Fruit fly (Drosophila melanogaster) whole organism, embryonic: ENCODE measurements around the gene mRpS2.

Experiments used
- Adf1 ChIP-seq: fragments of 200-800 bp; sonication (Bioruptor generic); IDR thresholded peaks from 2 replicates; pipeline ENCODE4 v1.3.6; 2022; ENCODE audit warnings: missing biosample characterization, missing genetic modification characterization
- Atf-2 ChIP-seq: fragments of 200-800 bp; sonication (Bioruptor generic); optimal IDR thresholded peaks from 2 replicates; lab custom pipeline; 2016; ENCODE audit warnings: missing biosample characterization, missing genetic modification characterization
- Atf6 ChIP-seq: fragments of 200-800 bp; sonication (Bioruptor generic); IDR thresholded peaks from 2 replicates; pipeline ENCODE4 v1.3.6; 2022; ENCODE audit warnings: missing biosample characterization, missing genetic modification characterization
- B-H2 ChIP-seq: fragments of 200-800 bp; sonication (Bioruptor generic); optimal IDR thresholded peaks from 2 replicates; lab custom pipeline; 2018; ENCODE audit warnings: missing biosample characterization, mild to moderate bottlenecking, missing genetic modification characterization
- CG10565 ChIP-seq: fragments of 200-800 bp; sonication (Bioruptor generic); optimal IDR thresholded peaks from 3 replicates; lab custom pipeline; 2016; ENCODE audit warnings: missing biosample characterization, mild to moderate bottlenecking, missing genetic modification characterization
- CG13894 ChIP-seq: fragments of 200-800 bp; sonication (Bioruptor generic); optimal IDR thresholded peaks from 3 replicates; lab custom pipeline; 2018; ENCODE audit warnings: missing biosample characterization, mild to moderate bottlenecking, missing genetic modification characterization, moderate library complexity
- CG14014 ChIP-seq: fragments of 200-800 bp; sonication (Bioruptor generic); IDR thresholded peaks from 2 replicates; pipeline ENCODE4 v1.3.6; 2022; ENCODE audit warnings: missing biosample characterization, missing genetic modification characterization
- CG14965 ChIP-seq: fragments of 200-800 bp; sonication (Bioruptor generic); optimal IDR thresholded peaks from 2 replicates; lab custom pipeline; 2016; ENCODE audit warnings: missing biosample characterization, missing genetic modification characterization, borderline replicate concordance
- CG17361 ChIP-seq: fragments of 200-800 bp; sonication (Bioruptor generic); IDR thresholded peaks from 3 replicates; pipeline ENCODE4 v1.3.6; 2022; ENCODE audit warnings: missing biosample characterization, missing genetic modification characterization
- CG18599 ChIP-seq: fragments of 200-800 bp; sonication (Bioruptor generic); optimal IDR thresholded peaks from 3 replicates; lab custom pipeline; 2017; ENCODE audit warnings: missing biosample characterization, missing genetic modification characterization, mild to moderate bottlenecking, moderate library complexity, missing genetic modification reagents
- CG30020 ChIP-seq: fragments of 200-800 bp; optimal IDR thresholded peaks from 2 replicates; lab custom pipeline; 2019; ENCODE audit warnings: missing biosample characterization, mild to moderate bottlenecking, missing genetic modification characterization, moderate library complexity
- CG3995 ChIP-seq: fragments of 200-800 bp; sonication (Bioruptor generic); optimal IDR thresholded peaks from 3 replicates; lab custom pipeline; 2016; ENCODE audit warnings: missing biosample characterization, missing genetic modification characterization
- CG4854 ChIP-seq: fragments of 200-800 bp; sonication (Bioruptor generic); optimal IDR thresholded peaks from 2 replicates; lab custom pipeline; 2016; ENCODE audit warnings: missing biosample characterization, missing genetic modification characterization, inconsistent platforms
- CG7745 ChIP-seq: fragments of 200-800 bp; sonication (Bioruptor generic); optimal IDR thresholded peaks from 2 replicates; lab custom pipeline; 2018; ENCODE audit warnings: missing biosample characterization, mild to moderate bottlenecking, missing genetic modification characterization, moderate library complexity
- CG7839 ChIP-seq: fragments of 200-800 bp; sonication (Bioruptor generic); optimal IDR thresholded peaks from 3 replicates; lab custom pipeline; 2018; ENCODE audit warnings: missing biosample characterization, mild to moderate bottlenecking, missing genetic modification characterization, moderate library complexity
- CG7928 ChIP-seq: fragments of 200-800 bp; sonication (Bioruptor generic); optimal IDR thresholded peaks from 2 replicates; lab custom pipeline; 2017; ENCODE audit warnings: missing biosample characterization, mild to moderate bottlenecking, missing genetic modification characterization
- CG7963 ChIP-seq: fragments of 200-800 bp; sonication (Bioruptor generic); IDR thresholded peaks from 3 replicates; pipeline ENCODE4 v1.3.6; 2022; ENCODE audit warnings: missing biosample characterization, missing genetic modification characterization; ENCODE audit not compliant: partially characterized antibody
- CG8359 ChIP-seq: fragments of 200-800 bp; sonication (Bioruptor generic); optimal IDR thresholded peaks from 2 replicates; lab custom pipeline; 2017; ENCODE audit warnings: missing biosample characterization, mild to moderate bottlenecking, missing genetic modification characterization, borderline replicate concordance
- CG9876 ChIP-seq: fragments of 200-800 bp; sonication (Bioruptor generic); optimal IDR thresholded peaks from 2 replicates; lab custom pipeline; 2016; ENCODE audit warnings: missing biosample characterization, missing genetic modification characterization
- D ChIP-seq, 2 experiments: fragments of 200-800 bp in 1 of 2; fragments of >200 bp in 1 of 2; sonication (Bioruptor generic) in 1 of 2; optimal IDR thresholded peaks; 2 replicates in 1 of 2; 3 replicates in 1 of 2; lab custom pipeline; 2017; ENCODE audit warnings: mild to moderate bottlenecking in 1 of 2, missing biosample characterization in 1 of 2, missing genetic modification characterization in 1 of 2, missing genetic modification reagents in 1 of 2
- H15 ChIP-seq: fragments of 200-800 bp; sonication (Bioruptor generic); IDR thresholded peaks from 3 replicates; pipeline ENCODE4 v1.3.6; 2022; ENCODE audit warnings: missing biosample characterization, missing genetic modification characterization
- Hr78 ChIP-seq, 2 experiments: fragments of 200-800 bp in 1 of 2; fragments of >200 bp in 1 of 2; sonication (Bioruptor generic) in 1 of 2; optimal IDR thresholded peaks; 2 replicates each; lab custom pipeline; 2017 to 2019; ENCODE audit warnings: missing biosample characterization in 2 of 2, missing genetic modification characterization in 2 of 2, mild to moderate bottlenecking in 1 of 2, moderate library complexity in 1 of 2
- Hsf ChIP-seq: fragments of 200-800 bp; sonication (Bioruptor generic); optimal IDR thresholded peaks from 3 replicates; lab custom pipeline; 2016; ENCODE audit warnings: missing biosample characterization, missing genetic modification characterization
- MTF-1 ChIP-seq: fragments of 200-800 bp; sonication (Bioruptor generic); optimal IDR thresholded peaks from 2 replicates; lab custom pipeline; 2018; ENCODE audit warnings: missing biosample characterization, mild to moderate bottlenecking, missing genetic modification characterization, borderline replicate concordance
- Mad ChIP-seq: fragments of 200-800 bp; sonication (Bioruptor generic); optimal IDR thresholded peaks from 2 replicates; lab custom pipeline; 2016; ENCODE audit warnings: missing biosample characterization, missing genetic modification characterization
- NC2β ChIP-seq: fragments of 200-800 bp; sonication (Bioruptor generic); optimal IDR thresholded peaks from 2 replicates; lab custom pipeline; 2016; ENCODE audit warnings: missing biosample characterization, missing genetic modification characterization
- NFAT ChIP-seq: fragments of 200-800 bp; sonication (Bioruptor generic); IDR thresholded peaks from 2 replicates; pipeline ENCODE4 v1.3.6; 2022; ENCODE audit warnings: missing biosample characterization, missing genetic modification characterization
- Nf-YB ChIP-seq: fragments of 200-800 bp; sonication (Bioruptor generic); optimal IDR thresholded peaks from 3 replicates; lab custom pipeline; 2019; ENCODE audit warnings: missing biosample characterization, mild to moderate bottlenecking, missing genetic modification characterization, moderate library complexity
- Oaz ChIP-seq: fragments of 200-800 bp; sonication (Bioruptor generic); IDR thresholded peaks from 2 replicates; pipeline ENCODE4 v1.3.6; 2022; ENCODE audit warnings: missing biosample characterization, missing genetic modification characterization
- Stat92E ChIP-seq, 3 experiments: fragments of >200 bp in 2 of 3; fragments of 200-800 bp in 1 of 3; sonication (Bioruptor generic) in 1 of 3; optimal IDR thresholded peaks; 2 replicates each; lab custom pipeline; 2017 to 2019; ENCODE audit warnings: missing biosample characterization in 3 of 3, missing genetic modification characterization in 3 of 3, mild to moderate bottlenecking in 1 of 3, moderate library complexity in 1 of 3
- Xbp1 ChIP-seq: fragments of 200-800 bp; sonication (Bioruptor generic); optimal IDR thresholded peaks from 3 replicates; lab custom pipeline; 2016; ENCODE audit warnings: missing biosample characterization, mild to moderate bottlenecking, missing genetic modification characterization
- Xrp1 ChIP-seq: fragments of 200-800 bp; sonication (Bioruptor generic); IDR thresholded peaks from 2 replicates; pipeline ENCODE4 v1.3.6; 2022; ENCODE audit warnings: missing biosample characterization, missing genetic modification characterization
- chif ChIP-seq, 2 experiments: fragments of 200-800 bp; sonication (Bioruptor generic); optimal IDR thresholded peaks; 3 replicates each; lab custom pipeline; 2016; ENCODE audit warnings: missing biosample characterization in 2 of 2, missing genetic modification characterization in 2 of 2
- chm ChIP-seq: fragments of 200-800 bp; sonication (Bioruptor generic); IDR thresholded peaks from 2 replicates; pipeline ENCODE4 v1.3.6; 2022; ENCODE audit warnings: missing biosample characterization, missing genetic modification characterization
- chn ChIP-seq: fragments of 200-800 bp; sonication (Bioruptor generic); optimal IDR thresholded peaks from 2 replicates; lab custom pipeline; 2016; ENCODE audit warnings: missing biosample characterization, missing genetic modification characterization
- crol ChIP-seq: fragments of 200-800 bp; sonication (Bioruptor generic); IDR thresholded peaks from 2 replicates; pipeline ENCODE4 v1.3.6; 2022; ENCODE audit warnings: missing biosample characterization, missing genetic modification characterization
- cwo ChIP-seq: fragments of 200-800 bp; sonication (Bioruptor generic); optimal IDR thresholded peaks from 3 replicates; lab custom pipeline; 2017; ENCODE audit warnings: missing biosample characterization, missing genetic modification characterization, mild to moderate bottlenecking, moderate library complexity, missing genetic modification reagents
- gro ChIP-seq: fragments of 200-800 bp; sonication (Bioruptor generic); optimal IDR thresholded peaks from 2 replicates; lab custom pipeline; 2016; ENCODE audit warnings: missing biosample characterization, missing genetic modification characterization
- hb ChIP-seq: fragments of 200-800 bp; sonication (Bioruptor generic); IDR thresholded peaks from 3 replicates; pipeline ENCODE4 v1.3.6; 2022; ENCODE audit warnings: missing biosample characterization, missing genetic modification characterization; ENCODE audit not compliant: partially characterized antibody
- jing ChIP-seq: fragments of 200-800 bp; sonication (Bioruptor generic); optimal IDR thresholded peaks from 2 replicates; lab custom pipeline; 2018; ENCODE audit warnings: missing biosample characterization, mild to moderate bottlenecking, missing genetic modification characterization
- knrl ChIP-seq: fragments of 200-800 bp; sonication (Bioruptor generic); IDR thresholded peaks from 3 replicates; pipeline ENCODE4 v1.3.6; 2022; ENCODE audit warnings: missing biosample characterization, missing genetic modification characterization; ENCODE audit not compliant: partially characterized antibody
- peb ChIP-seq: fragments of 200-800 bp; sonication (Bioruptor generic); IDR thresholded peaks from 2 replicates; pipeline ENCODE4 v1.3.6; 2022; ENCODE audit warnings: missing biosample characterization, missing genetic modification characterization
- pfk ChIP-seq: fragments of 200-800 bp; sonication (Bioruptor generic); optimal IDR thresholded peaks from 2 replicates; lab custom pipeline; 2018; ENCODE audit warnings: missing biosample characterization, mild to moderate bottlenecking, missing genetic modification characterization, moderate library complexity
- pros ChIP-seq: fragments of 200-800 bp; sonication (Bioruptor generic); optimal IDR thresholded peaks from 3 replicates; lab custom pipeline; 2019; ENCODE audit warnings: missing biosample characterization, mild to moderate bottlenecking, missing genetic modification characterization, moderate library complexity
- rib ChIP-seq: fragments of 200-800 bp; sonication (Bioruptor generic); IDR thresholded peaks from 2 replicates; pipeline ENCODE4 v1.3.6; 2022; ENCODE audit warnings: missing biosample characterization, missing genetic modification characterization
- sc ChIP-seq, 3 experiments: fragments of >200 bp in 2 of 3; fragments of 200-800 bp in 1 of 3; sonication (Bioruptor generic) in 1 of 3; optimal IDR thresholded peaks; 2 replicates in 2 of 3; 3 replicates in 1 of 3; lab custom pipeline; 2017; ENCODE audit warnings: mild to moderate bottlenecking in 1 of 3, missing biosample characterization in 1 of 3, missing genetic modification characterization in 1 of 3, missing genetic modification reagents in 1 of 3
- sna ChIP-seq: fragments of 200-800 bp; sonication (Bioruptor generic); IDR thresholded peaks from 2 replicates; pipeline ENCODE4 v1.3.6; 2022; ENCODE audit warnings: missing biosample characterization, missing genetic modification characterization; ENCODE audit not compliant: partially characterized antibody
- so ChIP-seq: fragments of 200-800 bp; sonication (Bioruptor generic); IDR thresholded peaks from 3 replicates; pipeline ENCODE4 v1.3.6; 2022; ENCODE audit warnings: missing biosample characterization, missing genetic modification characterization
- tap ChIP-seq: fragments of 200-800 bp; optimal IDR thresholded peaks from 3 replicates; lab custom pipeline; 2019; ENCODE audit warnings: missing biosample characterization, mild to moderate bottlenecking, missing genetic modification characterization, moderate library complexity
- wor ChIP-seq: fragments of 200-800 bp; sonication (Bioruptor generic); IDR thresholded peaks from 2 replicates; pipeline ENCODE4 v1.3.6; 2022; ENCODE audit warnings: missing biosample characterization, missing genetic modification characterization

The mRpS2 gene

dm6 chr2L:4883023-4883392 lies 32.8 kb upstream of the mRpS2 start, which contains the start of the genes Cf2 and CG3008 (continued):
- no peak for TF ChIP-seq CG10565 (GFP tag; lab: Kevin White, UChicago)
- no peak for TF ChIP-seq crol (GFP tag; lab: Robert Waterston, UW)
- TF ChIP-seq MTF-1 = no peak
- no peak for TF ChIP-seq Oaz (GFP tag; lab: Robert Waterston, UW)
- no peak for TF ChIP-seq tap
- TF ChIP-seq Xrp1 (GFP tag; lab: Robert Waterston, UW) = no peak
- TF ChIP-seq CG18599 = no peak
- no peak for TF ChIP-seq CG14965 (GFP tag; lab: Kevin White, UChicago)
- TF ChIP-seq D (optimal IDR thresholded peaks at IDR 0.05; lab: Kevin White, UChicago) = no peak
- TF ChIP-seq D (GFP tag; optimal IDR thresholded peaks at IDR 0.05; lab: Kevin White, UChicago) = no peak
- no peak for TF ChIP-seq rib (GFP tag; lab: Robert Waterston, UW)
- TF ChIP-seq so (GFP tag; lab: Robert Waterston, UW) = no peak
- TF ChIP-seq Adf1 (GFP tag; lab: Robert Waterston, UW) = no peak
- no peak for TF ChIP-seq Mad (GFP tag; lab: Kevin White, UChicago)
- TF ChIP-seq knrl (GFP tag; lab: Robert Waterston, UW) = peak; percentile 90
- TF ChIP-seq CG30020 = peak; percentile 48
- TF ChIP-seq Atf-2 (GFP tag; lab: Kevin White, UChicago) = no peak
- TF ChIP-seq CG14014 (GFP tag; lab: Robert Waterston, UW) = no peak
- TF ChIP-seq CG17361 = no peak; the same call in 2 of the 3 replicates
- TF ChIP-seq CG4854 (GFP tag; lab: Kevin White, UChicago) = no peak
- TF ChIP-seq gro (GFP tag; lab: Kevin White, UChicago) = no peak
- no peak for TF ChIP-seq Hsf (GFP tag; lab: Kevin White, UChicago)
- no peak for TF ChIP-seq B-H2
- no peak for TF ChIP-seq sc (optimal IDR thresholded peaks at IDR 0.05; lab: Kevin White, UChicago)
- TF ChIP-seq sc (GFP tag; optimal IDR thresholded peaks at IDR 0.05; lab: Kevin White, UChicago) = no peak
- TF ChIP-seq pros (GFP tag; lab: Kevin White, UChicago) = no peak
- no peak for TF ChIP-seq Nf-YB
- TF ChIP-seq cwo (GFP tag; lab: Kevin White, UChicago) = no peak
- no peak for TF ChIP-seq Stat92E (GFP tag; optimal IDR thresholded peaks at IDR 0.05; lab: Kevin White, UChicago)
- no peak for TF ChIP-seq CG7745 (tag; lab: Kevin White, UChicago)
- no peak for TF ChIP-seq CG9876 (GFP tag; lab: Kevin White, UChicago)
- peak; percentile 71; the same call in 1 of the 2 replicates for TF ChIP-seq sna (GFP tag; lab: Robert Waterston, UW)
- TF ChIP-seq jing (GFP tag; lab: Kevin White, UChicago) = no peak
- TF ChIP-seq NC2β (GFP tag; lab: Kevin White, UChicago) = no peak
- TF ChIP-seq CG7839 = no peak
- TF ChIP-seq Xbp1 (GFP tag; lab: Kevin White, UChicago) = no peak
- TF ChIP-seq CG8359 = no peak
- no peak for TF ChIP-seq H15 (GFP tag; lab: Robert Waterston, UW)
- no peak for TF ChIP-seq peb (GFP tag; lab: Robert Waterston, UW)
- TF ChIP-seq CG3995 = no peak
- TF ChIP-seq CG13894 (tag; lab: Kevin White, UChicago) = no peak
- TF ChIP-seq Hr78 (GFP tag; optimal IDR thresholded peaks at IDR 0.05; lab: Kevin White, UChicago) = no peak
- no peak for TF ChIP-seq NFAT (GFP tag; lab: Robert Waterston, UW)
- TF ChIP-seq CG7928 = no peak
- TF ChIP-seq CG7963 (GFP tag; lab: Robert Waterston, UW) = peak; percentile 76
- TF ChIP-seq wor (GFP tag; lab: Robert Waterston, UW) = no peak
- no peak for TF ChIP-seq chm
- no peak for TF ChIP-seq chif (GFP tag; optimal IDR thresholded peaks at IDR 0.05; lab: Kevin White, UChicago)
- TF ChIP-seq hb (GFP tag; lab: Robert Waterston, UW) = peak; percentile 88
- no peak for TF ChIP-seq pfk (GFP tag; lab: Kevin White, UChicago)
- TF ChIP-seq chn (GFP tag; lab: Kevin White, UChicago) = no peak
- TF ChIP-seq Atf6 (GFP tag; lab: Robert Waterston, UW) = no peak
